Fruit fly (Drosophila melanogaster): Measurements from ENCODE around the gene VhaAC39-1.

The VhaAC39-1 gene

dm6 chrX:3838648-3839047 lies 41.9 kb upstream of the VhaAC39-1 start:
- TF ChIP-seq CG6163 (GFP tag; IDR thresholded peaks at IDR 0.05) (peak; percentile 77), CG6792 (GFP tag; optimal IDR thresholded peaks at IDR 0.05) (peak; percentile 48), salr (GFP tag; optimal IDR thresholded peaks at IDR 0.05) (peak; percentile 7 to 51), CG16779 (tag; optimal IDR thresholded peaks at IDR 0.05) (no peak), CG6808 (GFP tag; optimal IDR thresholded peaks at IDR 0.05) (peak; percentile 56), topi (GFP tag; optimal IDR thresholded peaks at IDR 0.05) (peak; percentile 41), CG6854 (GFP tag; optimal IDR thresholded peaks at IDR 0.05) (no peak), CG15336 (GFP tag; IDR thresholded peaks at IDR 0.05) (peak; percentile 84), CG4318 (GFP tag; optimal IDR thresholded peaks at IDR 0.05) (peak; percentile 63), CG8119 (GFP tag; IDR thresholded peaks at IDR 0.05) (peak; percentile 76), Smox (GFP tag; optimal IDR thresholded peaks at IDR 0.05) (peak; percentile 23), esn (GFP tag; optimal IDR thresholded peaks at IDR 0.05) (peak; percentile 35), Lpt (GFP tag; optimal IDR thresholded peaks at IDR 0.05) (peak; percentile 64), Hr38 (GFP tag; optimal IDR thresholded peaks at IDR 0.05) (no peak), CG10669 (GFP tag; optimal IDR thresholded peaks at IDR 0.05) (peak; percentile 24), pdm3 (GFP tag; optimal IDR thresholded peaks at IDR 0.05) (peak; percentile 51), achi (GFP tag; optimal IDR thresholded peaks at IDR 0.05) (peak; percentile 65), Eip78C (GFP tag) (peak; percentile 85), fd59A (GFP tag; optimal IDR thresholded peaks at IDR 0.05) (peak; percentile 28), vri (GFP tag; optimal IDR thresholded peaks at IDR 0.05) (peak; percentile 20), OdsH (GFP tag; optimal IDR thresholded peaks at IDR 0.05) (peak; percentile 64), CG3032 (tag; optimal IDR thresholded peaks at IDR 0.05) (peak; percentile 31), CG34406 (GFP tag; optimal IDR thresholded peaks at IDR 0.05) (peak; percentile 30), Eip75B (GFP tag; optimal IDR thresholded peaks at IDR 0.05) (no peak), acj6 (GFP tag; optimal IDR thresholded peaks at IDR 0.05) (peak; percentile 52), net (GFP tag; optimal IDR thresholded peaks at IDR 0.05) (peak; percentile 54), Ets96B (tag; optimal IDR thresholded peaks at IDR 0.05) (peak; percentile 38), CG32006 (GFP tag; optimal IDR thresholded peaks at IDR 0.05) (peak; percentile 82), CG7368 (GFP tag; optimal IDR thresholded peaks at IDR 0.05) (peak; percentile 38), Sox14 (GFP tag; optimal IDR thresholded peaks at IDR 0.05) (peak; percentile 50), CG9139 (GFP tag; optimal IDR thresholded peaks at IDR 0.05) (no peak), Blimp-1 (GFP tag; optimal IDR thresholded peaks at IDR 0.05) (no peak), eg (GFP tag; IDR thresholded peaks at IDR 0.05) (peak; percentile 87), svp (GFP tag) (peak; percentile 69), CG10631 (GFP tag; optimal IDR thresholded peaks at IDR 0.05) (peak; percentile 53), Eip93F (GFP tag; optimal IDR thresholded peaks at IDR 0.05) (no peak), Sox102F (GFP tag; optimal IDR thresholded peaks at IDR 0.05) (peak; percentile 24), CG8632 (GFP tag; optimal IDR thresholded peaks at IDR 0.05) (peak; percentile 36), fd85E (GFP tag; optimal IDR thresholded peaks at IDR 0.05) (no peak), CG11902 (GFP tag; optimal IDR thresholded peaks at IDR 0.05) (no peak), CG31627 (GFP tag; optimal IDR thresholded peaks at IDR 0.05) (peak; percentile 18), spab (GFP tag; optimal IDR thresholded peaks at IDR 0.05) (no peak), Met (GFP tag; optimal IDR thresholded peaks at IDR 0.05) (peak; percentile 41), CG1621 (tag; optimal IDR thresholded peaks at IDR 0.05) (peak; percentile 18), CG8319 (GFP tag; optimal IDR thresholded peaks at IDR 0.05) (no peak), dsx (GFP tag; optimal IDR thresholded peaks at IDR 0.05; ENCODE audit: poor library complexity, severe bottlenecking) (peak; percentile 16), Sox15 (GFP tag; optimal IDR thresholded peaks at IDR 0.05) (no peak), fkh (GFP tag; optimal IDR thresholded peaks at IDR 0.05) (peak; percentile 51), CG11294 (GFP tag; IDR thresholded peaks at IDR 0.05) (no peak), lz (GFP tag; optimal IDR thresholded peaks at IDR 0.05) (peak; percentile 40), ss (GFP tag; optimal IDR thresholded peaks at IDR 0.05) (peak; percentile 16 to 24), Hr4 (GFP tag; optimal IDR thresholded peaks at IDR 0.05) (peak; percentile 69)

All from whole organism, prepupa.